Fruit fly (Drosophila melanogaster): Measurements from ENCODE around the gene CG4408.

The CG4408 gene

dm6 chr3R:23360356-23360755, 3.0 kb downstream of the CG4408 start:
- TF ChIP-seq HmgD (GFP tag; optimal IDR thresholded peaks at IDR 0.05) (no peak), CG16779 (GFP tag; IDR thresholded peaks at IDR 0.05) (0 out of 2 replicates have a peak, but pooled peaks have one; percentile 19), emc (GFP tag; optimal IDR thresholded peaks at IDR 0.05) (no peak), CG14965 (GFP tag; optimal IDR thresholded peaks at IDR 0.05; ENCODE audit: borderline replicate concordance) (no peak), CG15011 (GFP tag; optimal IDR thresholded peaks at IDR 0.05) (no peak), inv (GFP tag; IDR thresholded peaks at IDR 0.05; ENCODE audit: partially characterized antibody) (no peak), Lpt (GFP tag; optimal IDR thresholded peaks at IDR 0.05) (no peak), Taf1 (GFP tag; IDR thresholded peaks at IDR 0.05) (no peak), Aef1 (GFP tag; IDR thresholded peaks at IDR 0.05) (no peak), ewg (GFP tag; optimal IDR thresholded peaks at IDR 0.05) (no peak), slou (GFP tag; optimal IDR thresholded peaks at IDR 0.05) (no peak), sens (GFP tag) (peak; percentile 46), Ets65A (GFP tag) (peak; percentile 16), CG2116 (GFP tag; optimal IDR thresholded peaks at IDR 0.05) (no peak), dan (GFP tag; IDR thresholded peaks at IDR 0.05) (no peak), CG16813 (GFP tag; IDR thresholded peaks at IDR 0.05; ENCODE audit: partially characterized antibody) (no peak), stwl (tag; optimal IDR thresholded peaks at IDR 0.05) (no peak), CG33557 (GFP tag; optimal IDR thresholded peaks at IDR 0.05) (no peak), CG1233 (GFP tag; optimal IDR thresholded peaks at IDR 0.05) (no peak), CG34422 (GFP tag; IDR thresholded peaks at IDR 0.05) (no peak), CG2120 (GFP tag; optimal IDR thresholded peaks at IDR 0.05) (no peak)

DNA sequence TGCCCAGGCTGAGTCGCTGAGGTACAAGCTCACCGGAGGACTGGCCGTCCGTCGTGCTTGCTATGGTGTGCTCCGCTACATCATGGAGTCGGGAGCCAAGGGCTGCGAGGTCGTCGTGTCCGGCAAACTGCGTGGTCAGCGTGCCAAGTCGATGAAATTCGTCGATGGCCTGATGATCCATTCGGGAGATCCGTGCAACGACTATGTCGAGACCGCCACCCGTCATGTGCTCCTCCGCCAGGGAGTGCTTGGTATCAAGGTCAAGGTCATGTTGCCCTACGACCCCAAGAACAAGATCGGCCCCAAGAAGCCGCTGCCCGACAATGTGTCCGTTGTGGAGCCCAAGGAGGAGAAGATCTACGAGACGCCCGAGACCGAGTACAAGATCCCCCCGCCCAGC, 4.0 kb downstream of the CG4408 start:
- TF ChIP-seq CG8478 (optimal IDR thresholded peaks at IDR 0.05) (peak; percentile 7), Ets65A (GFP tag) (peak; percentile 78), Med (GFP tag) (peak; percentile 71), hbn (GFP tag; IDR thresholded peaks at IDR 0.05; ENCODE audit: partially characterized antibody) (0 out of 2 replicates have a peak, but pooled peaks have one; percentile 21), CG43689 (GFP tag; IDR thresholded peaks at IDR 0.05) (no peak)

DNA sequence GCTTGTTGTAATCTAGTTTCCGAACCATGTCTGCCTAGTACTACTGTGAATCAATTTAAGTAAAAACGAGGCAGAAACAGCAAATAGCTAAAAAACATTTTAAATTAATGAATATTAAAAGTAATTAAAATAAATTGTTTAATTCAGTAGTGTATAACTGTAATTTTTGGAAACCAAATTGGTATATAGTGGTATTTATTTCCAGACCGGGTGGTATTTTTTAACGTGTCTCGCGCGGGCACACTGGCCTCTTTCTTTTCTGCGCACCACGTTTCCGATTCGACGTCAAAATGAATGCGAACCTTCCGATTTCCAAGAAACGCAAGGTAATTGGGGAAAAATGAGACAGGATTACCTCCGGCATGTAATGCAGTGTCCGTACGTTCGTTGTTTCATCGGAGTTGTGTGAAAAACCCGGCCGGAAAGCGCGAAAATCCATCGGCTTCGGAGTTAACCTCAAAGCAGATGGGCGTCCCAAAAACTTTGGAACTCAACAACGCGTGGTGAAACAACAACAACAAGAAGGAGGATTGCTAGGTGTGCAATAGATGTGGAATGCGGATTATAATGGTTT, 4.7 kb downstream of the CG4408 start, which contains the start of gene RpS3:
RpS3 (plus strand) TSS at position 248 of the 574 bp plus-strand sequence.
- TF ChIP-seq run (tag; optimal IDR thresholded peaks at IDR 0.05) (no peak), Sry-β (GFP tag; optimal IDR thresholded peaks at IDR 0.05) (no peak), HmgD (GFP tag; optimal IDR thresholded peaks at IDR 0.05) (no peak), CG12299 (tag; optimal IDR thresholded peaks at IDR 0.05) (peak; percentile 18), CG32772 (GFP tag; IDR thresholded peaks at IDR 0.05) (no peak), CG10267 (tag; optimal IDR thresholded peaks at IDR 0.05) (peak; percentile 69), jigr1 (GFP tag; IDR thresholded peaks at IDR 0.05) (no peak), knrl (GFP tag; IDR thresholded peaks at IDR 0.05; ENCODE audit: partially characterized antibody) (no peak; the same call in 2 of the 3 replicates), sug (tag; optimal IDR thresholded peaks at IDR 0.05) (peak; percentile 36), chm (GFP tag; IDR thresholded peaks at IDR 0.05) (no peak), wek (GFP tag; optimal IDR thresholded peaks at IDR 0.05) (no peak), CG7556 (GFP tag; optimal IDR thresholded peaks at IDR 0.05) (no peak), zfh1 (GFP tag; IDR thresholded peaks at IDR 0.05) (0 out of 3 replicates have a peak, but pooled peaks have one; percentile 13), CG17802 (tag; optimal IDR thresholded peaks at IDR 0.05) (no peak), CG31365 (tag; optimal IDR thresholded peaks at IDR 0.05) (no peak), Max (GFP tag; optimal IDR thresholded peaks at IDR 0.05) (peak; percentile 86), otp (GFP tag; IDR thresholded peaks at IDR 0.05) (no peak), Nf-YC (tag; optimal IDR thresholded peaks at IDR 0.05) (peak; percentile 38), hkb (optimal IDR thresholded peaks at IDR 0.05) (no peak), hkb (GFP tag; IDR thresholded peaks at IDR 0.05) (0 out of 2 replicates have a peak, but pooled peaks have one; percentile 17), B-H1 (GFP tag; IDR thresholded peaks at IDR 0.05) (no peak), dpn (GFP tag; optimal IDR thresholded peaks at IDR 0.05) (no peak), CG16863 (GFP tag; optimal IDR thresholded peaks at IDR 0.05) (no peak), CG18764 (GFP tag; optimal IDR thresholded peaks at IDR 0.05) (no peak), CG7271 (tag; optimal IDR thresholded peaks at IDR 0.05) (peak; percentile 9), insv (GFP tag; optimal IDR thresholded peaks at IDR 0.05) (peak in 1 of 2 experiments; percentile 35)

Data from whole organism, embryonic.